Fruit fly (Drosophila melanogaster): ENCODE results near the gene zfh1.

dm6 chr3R:30832130-30832529 lies 66.4 kb downstream of the zfh1 start:
- no peak for TF ChIP-seq psq (GFP tag; optimal IDR thresholded peaks at IDR 0.05)
- TF ChIP-seq pan (optimal IDR thresholded peaks at IDR 0.05) = no peak
- no peak for TF ChIP-seq fru (GFP tag; optimal IDR thresholded peaks at IDR 0.05)
- no peak for TF ChIP-seq ey (GFP tag; optimal IDR thresholded peaks at IDR 0.05)
- TF ChIP-seq Hnf4 (GFP tag; optimal IDR thresholded peaks at IDR 0.05) = no peak

All from whole organism, wandering third instar larva.